Worm (Caenorhabditis elegans) whole organism, L3 larva: ENCODE measurements around the gene cyp-14A4.

Source experiments
- ZK546.5 ChIP-seq: sonication (generic microtip); optimal IDR thresholded peaks from 2 replicates; lab custom pipeline; 2017; ENCODE audit warnings: missing biosample characterization, missing genetic modification characterization
- ceh-9 ChIP-seq: sonication (generic microtip); optimal IDR thresholded peaks from 2 replicates; lab custom pipeline; 2018; ENCODE audit warnings: missing biosample characterization, missing genetic modification characterization
- egl-27 ChIP-seq: sonication (generic microtip); optimal IDR thresholded peaks from 4 replicates; lab custom pipeline; 2017; ENCODE audit warnings: missing biosample characterization, missing genetic modification reagents, missing genetic modification characterization
- egl-5 ChIP-seq: fragments of 150-350 bp; optimal IDR thresholded peaks from 2 replicates; lab custom pipeline; 2017; ENCODE audit warnings: missing biosample characterization, missing genetic modification reagents, missing genetic modification characterization, inconsistent platforms
- elt-1 ChIP-seq: fragments of 150-350 bp; optimal IDR thresholded peaks from 2 replicates; lab custom pipeline; 2014; ENCODE audit warnings: missing biosample characterization, missing genetic modification characterization
- elt-2 ChIP-seq: sonication (generic microtip); optimal IDR thresholded peaks from 2 replicates; lab custom pipeline; 2016; ENCODE audit warnings: missing genetic modification reagents, mild to moderate bottlenecking, missing genetic modification characterization, missing compliant biosample characterization
- eor-1 ChIP-seq, 2 experiments: fragments of 150-350 bp; optimal IDR thresholded peaks; 2 replicates each; lab custom pipeline; 2014 to 2018; ENCODE audit warnings: missing biosample characterization in 2 of 2, missing genetic modification characterization in 2 of 2
- fkh-10 ChIP-seq: sonication (generic microtip); optimal IDR thresholded peaks from 2 replicates; lab custom pipeline; 2017; ENCODE audit warnings: missing biosample characterization, missing genetic modification reagents, missing genetic modification characterization
- fkh-2 ChIP-seq: fragments of 150-350 bp; optimal IDR thresholded peaks from 2 replicates; lab custom pipeline; 2014; ENCODE audit warnings: missing biosample characterization, missing genetic modification reagents, missing genetic modification characterization
- fos-1 ChIP-seq: fragments of 150-350 bp; optimal IDR thresholded peaks from 2 replicates; lab custom pipeline; 2014; ENCODE audit warnings: missing biosample characterization, missing genetic modification characterization
- hmg-11 ChIP-seq: sonication (generic microtip); optimal IDR thresholded peaks from 2 replicates; lab custom pipeline; 2016; ENCODE audit warnings: missing genetic modification characterization, missing compliant biosample characterization
- jun-1 ChIP-seq: fragments of 150-350 bp; optimal IDR thresholded peaks from 2 replicates; lab custom pipeline; 2014; ENCODE audit warnings: missing biosample characterization, missing genetic modification reagents, missing genetic modification characterization
- lin-15B ChIP-seq: fragments of 150-350 bp; optimal IDR thresholded peaks from 2 replicates; lab custom pipeline; 2014; ENCODE audit warnings: missing biosample characterization, missing genetic modification characterization
- lin-39 ChIP-seq: fragments of 150-350 bp; optimal IDR thresholded peaks from 2 replicates; lab custom pipeline; 2018; ENCODE audit warnings: missing biosample characterization, missing genetic modification reagents, missing genetic modification characterization
- lsy-12 ChIP-seq: sonication (generic microtip); optimal IDR thresholded peaks from 2 replicates; lab custom pipeline; 2016; ENCODE audit warnings: mild to moderate bottlenecking, missing genetic modification characterization, missing compliant biosample characterization
- mdl-1 ChIP-seq: fragments of 150-350 bp; optimal IDR thresholded peaks from 2 replicates; lab custom pipeline; 2014; ENCODE audit warnings: missing biosample characterization, missing genetic modification characterization
- nfya-1 ChIP-seq: sonication (generic microtip); optimal IDR thresholded peaks from 2 replicates; lab custom pipeline; 2017; ENCODE audit warnings: missing genetic modification characterization, mild to moderate bottlenecking, missing compliant biosample characterization, antibody characterized with exemption, moderate library complexity; ENCODE audit not compliant: insufficient read depth
- nhr-11 ChIP-seq: fragments of 150-350 bp; optimal IDR thresholded peaks from 2 replicates; lab custom pipeline; 2014; ENCODE audit warnings: missing biosample characterization, missing genetic modification characterization
- nhr-23 ChIP-seq: fragments of 150-350 bp; optimal IDR thresholded peaks from 2 replicates; lab custom pipeline; 2014; ENCODE audit warnings: missing biosample characterization, missing genetic modification reagents, missing genetic modification characterization
- nhr-25 ChIP-seq: sonication (generic microtip); optimal IDR thresholded peaks from 2 replicates; lab custom pipeline; 2017; ENCODE audit warnings: missing biosample characterization, missing genetic modification characterization
- nhr-28 ChIP-seq: fragments of 150-350 bp; optimal IDR thresholded peaks from 2 replicates; lab custom pipeline; 2014; ENCODE audit warnings: missing biosample characterization, missing genetic modification characterization
- nhr-43 ChIP-seq: sonication (generic microtip); optimal IDR thresholded peaks from 2 replicates; lab custom pipeline; 2016; ENCODE audit warnings: mild to moderate bottlenecking, missing genetic modification characterization, missing compliant biosample characterization; ENCODE audit not compliant: poor library complexity, severe bottlenecking
- nhr-76 ChIP-seq: fragments of 150-350 bp; sonication (generic microtip); optimal IDR thresholded peaks from 5 replicates; lab custom pipeline; 2014; ENCODE audit warnings: missing biosample characterization, missing genetic modification characterization
- nhr-77 ChIP-seq: fragments of 150-350 bp; optimal IDR thresholded peaks from 2 replicates; lab custom pipeline; 2014; ENCODE audit warnings: missing biosample characterization, missing genetic modification characterization
- pha-4 ChIP-seq: fragments of 150-350 bp; optimal IDR thresholded peaks from 2 replicates; lab custom pipeline; 2014; ENCODE audit warnings: missing biosample characterization, missing genetic modification reagents, missing genetic modification characterization
- pqm-1 ChIP-seq: fragments of 150-350 bp; optimal IDR thresholded peaks from 2 replicates; lab custom pipeline; 2017; ENCODE audit warnings: missing biosample characterization, missing genetic modification characterization, inconsistent platforms
- skn-1 ChIP-seq: fragments of 150-350 bp; optimal IDR thresholded peaks from 2 replicates; lab custom pipeline; 2014; ENCODE audit warnings: missing biosample characterization, missing genetic modification characterization

The cyp-14A4 gene

DNA sequence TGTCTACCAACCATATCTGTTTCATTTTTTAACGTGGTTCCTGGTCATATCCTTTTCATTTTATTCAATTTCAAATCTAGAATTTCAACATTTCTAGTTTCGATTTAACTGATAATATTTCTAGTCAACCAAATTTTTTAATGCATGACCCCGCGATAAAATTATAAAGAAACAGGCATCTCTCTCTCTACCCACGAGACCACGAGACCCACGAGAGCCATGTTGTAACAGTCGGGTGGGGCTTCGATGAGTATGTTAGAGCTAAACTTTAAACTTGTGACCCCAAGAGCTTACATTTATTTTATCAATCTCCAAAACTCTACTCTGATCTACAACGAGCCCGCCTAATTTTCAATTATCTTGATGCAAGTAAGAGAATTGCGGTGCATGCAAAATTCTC lies 34.3 kb upstream of the cyp-14A4 start:
- peak; percentile 31 for TF ChIP-seq elt-2 (tag; lab: Kevin White, UChicago)
- no peak for TF ChIP-seq lin-15B (tag; lab: Kevin White, UChicago)
- TF ChIP-seq ZK546.5, result no peak

DNA sequence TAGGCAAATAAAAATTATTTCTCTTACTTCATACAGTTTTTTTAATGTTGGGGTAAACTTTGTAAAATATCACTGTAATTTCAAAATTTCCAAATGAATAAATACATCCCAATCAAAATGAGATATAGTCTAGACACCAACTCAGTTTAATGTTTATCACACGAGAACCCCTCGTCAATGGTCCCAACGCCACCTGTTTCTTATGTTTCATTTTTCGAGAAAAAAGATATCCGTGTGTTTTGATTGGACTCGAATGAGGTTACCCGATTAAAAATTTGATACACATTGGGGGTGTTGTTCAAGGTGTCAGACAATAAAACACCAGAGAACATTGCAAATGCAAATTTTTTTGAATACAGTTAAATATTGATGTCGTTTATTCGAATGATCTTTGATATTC lies 33.5 kb upstream of the cyp-14A4 start:
- peak; percentile 17 for TF ChIP-seq nfya-1 (tag; lab: Kevin White, UChicago)
- no peak for TF ChIP-seq fkh-10
- peak; percentile 46 for TF ChIP-seq egl-5 (tag; lab: Kevin White, UChicago)
- no peak for TF ChIP-seq nhr-76 (tag; lab: Kevin White, UChicago)
- no peak for TF ChIP-seq elt-1

DNA sequence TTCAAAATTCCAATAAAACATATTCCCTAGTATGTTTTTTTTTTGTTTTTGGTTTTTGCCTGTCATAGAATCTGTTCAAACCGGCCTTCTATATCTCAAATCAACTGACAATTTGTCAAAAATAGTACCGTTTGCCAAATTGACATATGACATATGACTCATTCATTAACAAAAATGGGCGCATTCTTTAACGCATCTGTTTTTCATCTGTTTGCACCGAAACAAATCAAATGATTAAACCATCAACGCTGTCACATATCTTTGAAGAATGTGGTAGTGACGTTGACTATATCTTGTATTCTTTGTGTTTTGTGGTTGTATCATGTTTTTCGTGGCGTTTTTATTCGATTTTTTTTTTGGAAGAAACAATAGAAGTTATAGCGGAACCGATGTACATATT lies 31.1 kb upstream of the cyp-14A4 start:
- TF ChIP-seq skn-1 (tag; lab: Kevin White, UChicago), result no peak
- TF ChIP-seq nhr-23 (tag; lab: Kevin White, UChicago), result peak; percentile 37
- TF ChIP-seq mdl-1 (tag; lab: Kevin White, UChicago), result no peak
- no peak for TF ChIP-seq fkh-10
- TF ChIP-seq nhr-43, result peak; percentile 8
- TF ChIP-seq nhr-25 (tag; lab: Kevin White, UChicago), result peak; percentile 61
- no peak for TF ChIP-seq lsy-12 (tag; lab: Kevin White, UChicago)
- TF ChIP-seq, all 47 proteins: peak for 3

DNA sequence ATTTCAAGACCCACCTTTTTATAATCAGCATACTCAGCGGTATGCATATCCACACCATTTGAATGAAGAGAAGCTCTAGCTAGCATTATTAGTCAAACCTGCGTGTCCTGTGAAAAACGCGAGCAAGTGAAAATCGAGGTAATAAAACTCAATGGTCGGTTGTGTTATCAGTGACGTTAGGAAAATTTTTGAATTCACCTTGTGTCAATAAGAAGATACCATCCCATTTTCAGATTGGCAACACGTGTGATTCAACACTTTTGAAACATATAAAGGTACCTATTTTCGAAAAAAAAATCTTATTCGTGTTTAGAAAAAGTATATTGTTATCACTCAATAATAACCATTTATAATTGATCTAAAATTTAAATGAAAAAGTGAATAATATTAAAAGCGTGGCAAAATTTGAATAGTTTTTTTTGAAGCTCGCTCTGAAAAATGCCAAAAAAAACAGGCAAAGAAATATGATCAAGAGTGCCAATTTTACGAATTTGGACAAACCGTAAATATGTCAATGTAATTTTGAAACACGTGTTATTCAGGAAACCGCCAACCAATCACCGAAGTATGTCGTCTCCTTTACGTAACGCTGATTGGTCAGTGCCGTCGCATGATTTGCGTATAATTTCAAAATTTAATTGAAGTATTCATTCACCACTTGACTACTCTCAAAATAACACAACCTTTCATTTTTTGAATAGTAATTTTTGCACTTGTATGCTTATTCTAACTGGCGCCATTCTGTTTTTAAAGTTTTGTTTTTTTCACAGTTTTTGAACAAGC lies 27.8 kb upstream of the cyp-14A4 start, which contains the start of gene F46G10.1:
Gene F46G10.1 (minus strand): TSS at position 115 of the 783 bp plus-strand sequence.
- TF ChIP-seq egl-27, result no peak
- TF ChIP-seq pqm-1, result peak; percentile 81
- TF ChIP-seq fos-1 (tag; lab: Kevin White, UChicago), result peak; percentile 25
- TF ChIP-seq nhr-25 (tag; lab: Kevin White, UChicago), result no peak
- no peak for TF ChIP-seq ceh-9 (tag; lab: Kevin White, UChicago)
- no peak for TF ChIP-seq nhr-11 (tag; lab: Kevin White, UChicago)
- TF ChIP-seq pha-4, result peak; percentile 58
- TF ChIP-seq elt-2 (tag; lab: Kevin White, UChicago), result peak; percentile 73
- TF ChIP-seq nhr-28, result no peak
- TF ChIP-seq jun-1 (tag; lab: Kevin White, UChicago), result no peak

DNA sequence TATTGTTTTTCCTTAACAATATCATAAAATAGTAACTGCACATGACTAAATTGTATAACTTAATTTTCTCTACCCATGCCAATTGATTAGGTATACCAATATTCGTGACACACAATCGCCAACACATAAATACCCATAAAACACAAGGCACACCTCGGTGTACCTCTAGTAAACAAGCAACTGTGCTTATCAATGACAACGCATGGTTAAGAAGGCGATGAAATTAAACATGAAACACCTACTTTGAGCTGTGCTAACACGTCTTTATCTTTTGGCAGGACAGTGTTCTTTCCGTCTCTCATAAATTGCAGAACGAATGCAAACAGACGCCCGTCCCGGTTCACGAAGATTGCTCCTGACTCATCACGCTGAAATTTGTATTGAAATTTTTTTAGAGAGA lies 26.8 kb upstream of the cyp-14A4 start:
- TF ChIP-seq pha-4 (peak; percentile 76), nhr-77 (tag; lab: Kevin White, UChicago) (no peak), lin-39 (tag; lab: Kevin White, UChicago) (no peak), pqm-1 (peak; percentile 96), mdl-1 (tag; lab: Kevin White, UChicago) (no peak), jun-1 (tag; lab: Kevin White, UChicago) (peak; percentile 23), skn-1 (tag; lab: Kevin White, UChicago) (no peak), fkh-2 (tag; lab: Kevin White, UChicago) (no peak), eor-1 (tag; optimal IDR thresholded peaks at IDR 0.05; lab: Kevin White, UChicago) (no peak), elt-2 (tag; lab: Kevin White, UChicago) (peak; percentile 97), lsy-12 (tag; lab: Kevin White, UChicago) (peak; percentile 5)

DNA sequence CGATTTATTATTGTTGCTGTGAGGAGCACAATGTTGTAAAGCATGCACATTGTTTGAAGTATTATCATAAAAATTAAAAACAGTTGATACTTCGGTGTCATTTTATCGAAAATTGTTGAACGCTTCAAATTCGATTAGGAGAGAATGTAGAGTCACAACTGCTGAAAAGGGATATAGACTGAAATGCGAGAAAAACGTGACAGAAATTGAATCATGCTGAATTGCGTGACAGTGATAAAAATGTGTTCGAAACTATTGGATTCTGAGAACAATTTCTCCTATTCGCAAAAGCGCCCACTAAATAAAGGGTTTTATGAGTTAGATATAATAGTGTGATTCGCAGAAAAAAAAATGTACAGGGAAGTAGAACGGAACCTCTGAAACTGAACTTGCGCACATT lies 24.7 kb upstream of the cyp-14A4 start, which contains the start of gene srxa-8:
Gene srxa-8 (minus strand): TSS at position 101 of the 400 bp plus-strand sequence.
- no peak for TF ChIP-seq hmg-11 (tag; lab: Kevin White, UChicago)

DNA sequence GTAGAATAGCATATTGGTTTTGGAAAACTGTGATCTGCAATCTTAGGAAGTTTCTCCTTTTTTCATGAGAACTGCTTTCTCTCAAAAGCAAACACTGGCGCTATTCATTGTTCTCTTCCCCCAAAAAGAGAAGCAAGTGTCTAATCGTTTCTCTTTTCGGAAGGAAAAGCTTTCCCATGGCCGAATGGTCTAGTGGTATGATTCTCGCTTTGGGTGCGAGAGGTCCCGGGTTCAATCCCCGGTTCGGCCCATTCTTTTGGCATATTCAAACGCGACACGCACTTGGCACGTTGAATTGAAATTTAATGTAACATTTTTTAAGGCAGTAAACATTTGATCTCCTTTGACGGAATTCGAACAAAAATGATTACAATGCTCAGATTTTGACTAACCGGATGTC lies 23.9 kb upstream of the cyp-14A4 start:
- peak; percentile 7 for TF ChIP-seq nhr-43
- TF ChIP-seq nfya-1 (tag; lab: Kevin White, UChicago), result peak; percentile 8
- TF ChIP-seq egl-5 (tag; lab: Kevin White, UChicago), result no peak
- TF ChIP-seq, all 47 proteins: peak for 2
